Fruit fly (Drosophila melanogaster) whole organism, wandering third instar larva: ENCODE measurements around the gene CG15152.

Source experiments
- CG32264 ChIP-seq: fragments of 200-800 bp; sonication (Bioruptor generic); optimal IDR thresholded peaks from 2 replicates; lab custom pipeline; 2016; ENCODE audit warnings: missing biosample characterization, missing genetic modification characterization
- CG9705 ChIP-seq: fragments of 200-800 bp; sonication (Bioruptor generic); optimal IDR thresholded peaks from 2 replicates; lab custom pipeline; 2018; ENCODE audit warnings: missing biosample characterization, mild to moderate bottlenecking, missing genetic modification characterization
- CrebA ChIP-seq: fragments of 200-800 bp; sonication (Bioruptor generic); optimal IDR thresholded peaks from 2 replicates; lab custom pipeline; 2016; ENCODE audit warnings: missing biosample characterization, mild to moderate bottlenecking, missing genetic modification characterization, borderline replicate concordance
- Dfd ChIP-seq: fragments of >200 bp; optimal IDR thresholded peaks from 2 replicates; lab custom pipeline; 2017; ENCODE audit warnings: missing biosample characterization, missing genetic modification characterization
- Dif ChIP-seq: fragments of 200-275, 200-300 bp; sonication (Bioruptor generic); optimal IDR thresholded peaks from 2 replicates; lab custom pipeline; 2018; ENCODE audit warnings: missing biosample characterization, missing genetic modification characterization; ENCODE audit not compliant: partially characterized antibody
- GATAd ChIP-seq: sonication (Bioruptor generic); optimal IDR thresholded peaks from 2 replicates; lab custom pipeline; 2016; ENCODE audit warnings: missing biosample characterization, missing genetic modification characterization
- HLH106 ChIP-seq: fragments of 200-800 bp; optimal IDR thresholded peaks from 3 replicates; lab custom pipeline; 2019; ENCODE audit warnings: missing biosample characterization, mild to moderate bottlenecking, missing genetic modification characterization, moderate library complexity
- Hr83 ChIP-seq: fragments of 200-300 bp; sonication (Bioruptor generic); optimal IDR thresholded peaks from 2 replicates; lab custom pipeline; 2016; ENCODE audit warnings: missing biosample characterization, mild to moderate bottlenecking, missing genetic modification characterization, moderate library complexity; ENCODE audit not compliant: poor library complexity, severe bottlenecking
- Jra ChIP-seq: sonication (Bioruptor generic); optimal IDR thresholded peaks from 2 replicates; lab custom pipeline; 2016; ENCODE audit warnings: missing biosample characterization, missing genetic modification characterization
- Mio ChIP-seq: sonication (Bioruptor generic); optimal IDR thresholded peaks from 2 replicates; lab custom pipeline; 2016; ENCODE audit warnings: missing biosample characterization, missing genetic modification characterization
- Myc ChIP-seq: fragments of >200 bp; optimal IDR thresholded peaks from 2 replicates; lab custom pipeline; 2017
- N ChIP-seq: fragments of >200 bp; optimal IDR thresholded peaks from 2 replicates; lab custom pipeline; 2018; ENCODE audit warnings: missing biosample characterization, missing external identifiers, missing genetic modification characterization
- OdsH ChIP-seq: fragments of 200-800 bp; sonication (Bioruptor generic); optimal IDR thresholded peaks from 2 replicates; lab custom pipeline; 2016; ENCODE audit warnings: missing biosample characterization, mild to moderate bottlenecking, missing genetic modification characterization
- Rel ChIP-seq, 2 experiments: fragments of 200-800 bp; sonication (Bioruptor generic) in 1 of 2; optimal IDR thresholded peaks; 2 replicates in 1 of 2; 3 replicates in 1 of 2; lab custom pipeline; 2016 to 2019; ENCODE audit warnings: mild to moderate bottlenecking in 2 of 2, missing biosample characterization in 2 of 2, missing genetic modification characterization in 2 of 2, moderate library complexity in 1 of 2
- Sp1 ChIP-seq: fragments of 200-800 bp; sonication (Bioruptor generic); optimal IDR thresholded peaks from 3 replicates; lab custom pipeline; 2019; ENCODE audit warnings: missing biosample characterization, mild to moderate bottlenecking, missing genetic modification characterization, moderate library complexity
- Vsx2 ChIP-seq: fragments of 200-300, 225-300 bp; sonication (Bioruptor generic); optimal IDR thresholded peaks from 2 replicates; lab custom pipeline; 2018; ENCODE audit warnings: missing biosample characterization, missing genetic modification characterization; ENCODE audit not compliant: partially characterized antibody
- br ChIP-seq: fragments of 200-800 bp; sonication (Bioruptor generic); optimal IDR thresholded peaks from 2 replicates; lab custom pipeline; 2016; ENCODE audit warnings: missing biosample characterization, missing genetic modification characterization
- brk ChIP-seq: fragments of 200-800 bp; sonication (Bioruptor generic); optimal IDR thresholded peaks from 2 replicates; lab custom pipeline; 2016; ENCODE audit warnings: missing biosample characterization, mild to moderate bottlenecking, missing genetic modification characterization
- dl ChIP-seq, 2 experiments: fragments of 175-275, 200-275 bp in 1 of 2; fragments of 200-275 bp in 1 of 2; sonication (Bioruptor generic); optimal IDR thresholded peaks; lab custom pipeline; 2018; ENCODE audit warnings: mild to moderate bottlenecking in 2 of 2, missing biosample characterization in 2 of 2, missing genetic modification characterization in 2 of 2, moderate library complexity in 2 of 2; ENCODE audit not compliant: partially characterized antibody in 2 of 2, insufficient read depth in 1 of 2
- dmrt93B ChIP-seq: fragments of 200-800 bp; sonication (Bioruptor generic); optimal IDR thresholded peaks from 2 replicates; lab custom pipeline; 2018; ENCODE audit warnings: missing biosample characterization, mild to moderate bottlenecking, missing genetic modification characterization
- ey ChIP-seq: fragments of 200-800 bp; sonication (Bioruptor generic); optimal IDR thresholded peaks from 2 replicates; lab custom pipeline; 2016; ENCODE audit warnings: missing biosample characterization, missing genetic modification characterization
- foxo ChIP-seq, 2 experiments: fragments of 200-800 bp; sonication (Bioruptor generic); optimal IDR thresholded peaks; 2 replicates in 1 of 2; 3 replicates in 1 of 2; lab custom pipeline; 2016 to 2017; ENCODE audit warnings: missing biosample characterization in 2 of 2, missing genetic modification characterization in 2 of 2
- fru ChIP-seq: fragments of 200-800 bp; sonication (Bioruptor generic); optimal IDR thresholded peaks from 3 replicates; lab custom pipeline; 2016; ENCODE audit warnings: missing biosample characterization, mild to moderate bottlenecking, missing genetic modification characterization
- h ChIP-seq: fragments of 200-800 bp; sonication (Bioruptor generic); optimal IDR thresholded peaks from 3 replicates; lab custom pipeline; 2016; ENCODE audit warnings: missing biosample characterization, mild to moderate bottlenecking, missing genetic modification characterization
- jim ChIP-seq: fragments of 175-275, 200-325 bp; sonication (Bioruptor generic); optimal IDR thresholded peaks from 2 replicates; lab custom pipeline; 2016; ENCODE audit warnings: missing biosample characterization, mild to moderate bottlenecking, missing genetic modification characterization
- lola ChIP-seq: fragments of >200 bp; optimal IDR thresholded peaks from 2 replicates; lab custom pipeline; 2017; ENCODE audit warnings: missing biosample characterization, missing genetic modification characterization
- psq ChIP-seq: fragments of 200-800 bp; sonication (Bioruptor generic); optimal IDR thresholded peaks from 3 replicates; lab custom pipeline; 2017; ENCODE audit warnings: missing biosample characterization, mild to moderate bottlenecking, missing genetic modification characterization, moderate library complexity
- rgr ChIP-seq: fragments of 200-800 bp; sonication (Bioruptor generic); optimal IDR thresholded peaks from 3 replicates; lab custom pipeline; 2016; ENCODE audit warnings: missing biosample characterization, mild to moderate bottlenecking, missing genetic modification characterization
- sage ChIP-seq: fragments of 200-800 bp; sonication (Bioruptor generic); optimal IDR thresholded peaks from 2 replicates; lab custom pipeline; 2016; ENCODE audit warnings: missing biosample characterization, mild to moderate bottlenecking, missing genetic modification characterization
- sv ChIP-seq: fragments of 200-800 bp; sonication (Bioruptor generic); optimal IDR thresholded peaks from 3 replicates; lab custom pipeline; 2016; ENCODE audit warnings: missing biosample characterization, missing genetic modification characterization
- usp ChIP-seq: fragments of >200 bp; optimal IDR thresholded peaks from 2 replicates; lab custom pipeline; 2017; ENCODE audit warnings: missing biosample characterization, missing genetic modification characterization
- woc ChIP-seq: sonication (Bioruptor generic); optimal IDR thresholded peaks from 2 replicates; lab custom pipeline; 2016; ENCODE audit warnings: missing biosample characterization, mild to moderate bottlenecking, missing genetic modification characterization

Gene CG15152

DNA sequence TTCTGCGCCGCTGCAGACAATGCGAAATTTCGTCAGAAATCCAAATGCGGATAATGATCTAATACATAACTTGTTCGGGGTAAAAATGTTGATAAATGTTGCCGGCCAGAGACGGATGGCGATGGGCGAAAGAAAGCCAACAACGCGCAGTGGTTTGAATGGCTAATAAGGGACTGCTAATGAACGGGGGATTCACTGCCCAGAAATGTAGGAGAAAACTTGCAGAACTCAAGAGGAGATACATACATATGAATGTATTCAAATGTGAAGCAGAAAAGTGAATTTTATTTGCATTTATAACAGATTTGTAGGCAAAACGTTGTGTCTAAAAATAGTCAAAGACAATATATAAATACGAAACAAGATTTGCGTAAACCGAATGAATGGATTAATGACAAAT lies 31.5 kb downstream of the CG15152 start:
- TF ChIP-seq Hr83 (GFP tag; lab: Kevin White, UChicago) (no peak), lola (no peak), brk (GFP tag; lab: Kevin White, UChicago) (no peak), sage (GFP tag; lab: Kevin White, UChicago) (no peak), Dfd (GFP tag; lab: Kevin White, UChicago) (no peak), N (GFP tag; lab: Kevin White, UChicago) (no peak), Rel (GFP tag; optimal IDR thresholded peaks at IDR 0.05; lab: Kevin White, UChicago) (no peak), Rel (tag; optimal IDR thresholded peaks at IDR 0.05; lab: Kevin White, UChicago) (peak; percentile 52)

DNA sequence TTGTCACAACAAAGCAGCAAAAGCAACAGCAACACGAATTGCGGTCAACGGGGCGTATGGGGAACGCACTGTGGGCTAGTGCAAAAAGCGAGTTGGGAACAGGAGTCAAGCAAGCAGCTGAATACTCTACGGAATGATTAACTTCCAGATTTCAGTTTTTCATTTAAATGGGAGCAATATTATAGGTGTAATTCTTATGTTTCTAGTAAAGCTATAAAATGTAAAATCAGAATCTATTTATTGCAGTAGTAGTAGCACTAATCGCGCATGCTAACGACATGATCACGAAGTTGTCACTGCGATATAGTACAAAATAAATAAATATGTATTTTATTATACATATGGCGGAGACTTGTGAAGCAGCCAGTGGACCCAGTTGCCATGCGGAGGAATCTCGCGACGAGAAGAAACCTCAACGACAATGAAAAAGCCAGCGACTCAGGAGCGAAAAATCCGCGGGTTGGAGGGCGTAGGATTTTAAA lies 32.3 kb downstream of the CG15152 start:
- peak; percentile 59 for TF ChIP-seq fru
- TF ChIP-seq ey (GFP tag; lab: Kevin White, UChicago): peak; percentile 45
- TF ChIP-seq lola: no peak
- peak; percentile 48 for TF ChIP-seq dmrt93B (GFP tag; lab: Kevin White, UChicago)
- peak; percentile 40 for TF ChIP-seq woc (GFP tag; lab: Kevin White, UChicago)
- TF ChIP-seq HLH106: peak; percentile 46
- peak; percentile 4 for TF ChIP-seq sage (GFP tag; lab: Kevin White, UChicago)
- TF ChIP-seq Dif (GFP tag; lab: Kevin White, UChicago): no peak
- peak; percentile 61 for TF ChIP-seq psq (GFP tag; lab: Kevin White, UChicago)
- TF ChIP-seq rgr (GFP tag; lab: Kevin White, UChicago): peak; percentile 39
- TF ChIP-seq foxo (GFP tag; optimal IDR thresholded peaks at IDR 0.05; lab: Kevin White, UChicago): peak in 1 of 2 experiments; percentile 60
- TF ChIP-seq Sp1 (GFP tag; lab: Kevin White, UChicago): peak; percentile 22
- no peak for TF ChIP-seq CG32264
- TF ChIP-seq h: peak; percentile 44
- peak; percentile 40 for TF ChIP-seq br (GFP tag; lab: Kevin White, UChicago)
- no peak for TF ChIP-seq usp

DNA sequence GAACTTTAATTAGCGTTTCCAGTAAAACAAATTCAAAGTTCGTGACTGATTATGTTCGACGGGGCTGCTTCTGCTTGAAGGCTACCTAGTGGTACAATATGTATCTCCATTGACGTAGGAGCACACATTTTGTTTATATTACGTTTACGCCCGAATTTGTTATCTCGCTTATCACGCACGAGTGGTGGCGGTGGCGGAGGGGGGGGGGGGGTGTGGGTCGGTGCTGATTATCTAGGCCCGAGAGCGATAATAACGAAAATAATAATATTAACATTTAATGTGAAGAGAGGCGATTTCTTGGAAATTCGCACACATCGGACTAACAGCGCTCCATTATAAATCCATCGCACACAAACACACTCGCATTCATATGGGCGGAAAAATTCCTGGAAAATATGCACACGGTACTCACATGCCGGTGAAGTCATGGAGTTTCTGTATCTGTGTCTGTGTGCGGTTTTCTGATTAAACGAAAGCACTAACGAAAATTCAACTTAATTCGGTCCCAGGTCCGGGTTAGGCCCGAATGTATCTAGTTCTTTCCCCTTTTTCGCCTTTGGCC lies 33.2 kb downstream of the CG15152 start:
- TF ChIP-seq CG32264 (no peak), rgr (GFP tag; lab: Kevin White, UChicago) (no peak), Mio (GFP tag; lab: Kevin White, UChicago) (no peak), Sp1 (GFP tag; lab: Kevin White, UChicago) (peak; percentile 3), Vsx2 (no peak), CG9705 (GFP tag; lab: Kevin White, UChicago) (no peak), psq (GFP tag; lab: Kevin White, UChicago) (no peak), Dfd (GFP tag; lab: Kevin White, UChicago) (no peak), Rel (GFP tag; optimal IDR thresholded peaks at IDR 0.05; lab: Kevin White, UChicago) (no peak), Rel (tag; optimal IDR thresholded peaks at IDR 0.05; lab: Kevin White, UChicago) (peak; percentile 58), h (peak; percentile 32), sage (GFP tag; lab: Kevin White, UChicago) (no peak), br (GFP tag; lab: Kevin White, UChicago) (no peak), jim (no peak)

DNA sequence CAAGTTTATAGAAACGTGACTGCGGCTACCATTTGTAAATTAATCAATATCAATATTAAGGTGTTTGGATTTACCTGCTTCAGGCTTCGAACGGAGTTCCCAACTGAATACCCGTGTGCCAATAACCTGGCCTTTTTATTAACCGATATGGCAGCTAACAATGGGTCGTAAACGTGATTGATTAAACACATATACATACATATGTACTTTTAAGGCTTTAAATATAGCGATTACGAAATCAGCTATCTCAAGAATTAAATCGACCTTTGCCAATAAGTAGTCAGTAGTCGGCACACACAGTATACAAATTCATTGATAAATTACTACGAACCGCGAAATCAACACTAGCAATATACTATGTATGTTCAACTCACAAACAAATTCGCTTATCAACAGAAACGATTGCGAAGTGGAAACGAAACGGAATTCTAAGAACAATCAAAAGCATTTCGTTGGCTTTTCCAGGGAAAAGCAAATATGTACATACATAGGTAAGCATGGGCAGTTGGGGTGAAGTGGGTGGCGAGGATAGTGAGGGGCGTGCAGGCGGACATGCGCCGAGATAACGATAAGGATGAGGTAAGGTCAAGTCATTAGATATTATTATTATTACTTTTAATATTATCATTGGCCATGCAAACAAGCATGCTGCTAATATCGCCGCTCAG lies 34.3 kb downstream of the CG15152 start:
- TF ChIP-seq rgr (GFP tag; lab: Kevin White, UChicago) (peak; percentile 49), OdsH (GFP tag; lab: Kevin White, UChicago) (peak; percentile 12), br (GFP tag; lab: Kevin White, UChicago) (peak; percentile 47), psq (GFP tag; lab: Kevin White, UChicago) (no peak), Rel (GFP tag; optimal IDR thresholded peaks at IDR 0.05; lab: Kevin White, UChicago) (no peak), Rel (tag; optimal IDR thresholded peaks at IDR 0.05; lab: Kevin White, UChicago) (peak; percentile 52), Sp1 (GFP tag; lab: Kevin White, UChicago) (peak; percentile 37), dl (GFP tag; optimal IDR thresholded peaks at IDR 0.05; lab: Kevin White, UChicago; ENCODE audit: insufficient read depth in 1 of 2, partially characterized antibody in 2 of 2) (no peak), sage (GFP tag; lab: Kevin White, UChicago) (no peak), Jra (GFP tag; lab: Kevin White, UChicago) (no peak), sv (GFP tag; lab: Kevin White, UChicago) (no peak), usp (no peak), Hr83 (GFP tag; lab: Kevin White, UChicago) (no peak), Vsx2 (no peak), woc (GFP tag; lab: Kevin White, UChicago) (no peak), GATAd (GFP tag; lab: Kevin White, UChicago) (no peak), CG9705 (GFP tag; lab: Kevin White, UChicago) (peak; percentile 6), h (peak; percentile 20), Myc (lab: Kevin White, UChicago) (no peak), CrebA (GFP tag; lab: Kevin White, UChicago) (peak; percentile 63), fru (peak; percentile 22), foxo (GFP tag; optimal IDR thresholded peaks at IDR 0.05; lab: Kevin White, UChicago) (peak in 1 of 2 experiments; percentile 45)
- TF ChIP-seq, all 38 proteins: peak for 10
